Fruit fly (Drosophila melanogaster) whole organism, embryonic: Measurements from ENCODE around the gene CG9150.

Experiments used
- CG10209 ChIP-seq: fragments of 200-800 bp; sonication (Bioruptor generic); optimal IDR thresholded peaks from 3 replicates; lab custom pipeline; 2017; ENCODE audit warnings: missing biosample characterization, mild to moderate bottlenecking, missing genetic modification characterization, missing genetic modification reagents
- CG10543 ChIP-seq: fragments of 200-800 bp; sonication (Bioruptor generic); optimal IDR thresholded peaks from 3 replicates; lab custom pipeline; 2017; ENCODE audit warnings: missing biosample characterization, mild to moderate bottlenecking, missing genetic modification characterization, moderate library complexity
- CG12942 ChIP-seq: fragments of 200-800 bp; sonication (Bioruptor generic); optimal IDR thresholded peaks from 3 replicates; lab custom pipeline; 2016; ENCODE audit warnings: missing biosample characterization, missing genetic modification characterization
- CG13296 ChIP-seq: fragments of 200-800 bp; sonication (Bioruptor generic); optimal IDR thresholded peaks from 3 replicates; lab custom pipeline; 2018; ENCODE audit warnings: missing biosample characterization, mild to moderate bottlenecking, missing genetic modification characterization
- CG14710 ChIP-seq: fragments of 200-800 bp; sonication (Bioruptor generic); optimal IDR thresholded peaks from 3 replicates; lab custom pipeline; 2019; ENCODE audit warnings: missing biosample characterization, mild to moderate bottlenecking, missing genetic modification characterization, moderate library complexity
- CG14860 ChIP-seq: fragments of 200-800 bp; sonication (Bioruptor generic); IDR thresholded peaks from 3 replicates; pipeline ENCODE4 v1.3.6; 2022; ENCODE audit warnings: missing biosample characterization, missing genetic modification characterization; ENCODE audit not compliant: partially characterized antibody
- CG14965 ChIP-seq: fragments of 200-800 bp; sonication (Bioruptor generic); optimal IDR thresholded peaks from 2 replicates; lab custom pipeline; 2016; ENCODE audit warnings: missing biosample characterization, missing genetic modification characterization, borderline replicate concordance
- CG1602 ChIP-seq: fragments of 200-800 bp; sonication (Bioruptor generic); optimal IDR thresholded peaks from 3 replicates; lab custom pipeline; 2016; ENCODE audit warnings: missing biosample characterization, missing genetic modification characterization
- CG17186 ChIP-seq: fragments of 200-800 bp; sonication (Bioruptor generic); optimal IDR thresholded peaks from 3 replicates; lab custom pipeline; 2017; ENCODE audit warnings: missing biosample characterization, missing genetic modification reagents, missing genetic modification characterization
- CG17359 ChIP-seq: fragments of 200-800 bp; sonication (Bioruptor generic); optimal IDR thresholded peaks from 3 replicates; lab custom pipeline; 2018; ENCODE audit warnings: missing biosample characterization, mild to moderate bottlenecking, missing genetic modification characterization, moderate library complexity
- CG17361 ChIP-seq: fragments of 200-800 bp; sonication (Bioruptor generic); IDR thresholded peaks from 3 replicates; pipeline ENCODE4 v1.3.6; 2022; ENCODE audit warnings: missing biosample characterization, missing genetic modification characterization
- CG17612 ChIP-seq: fragments of 200-800 bp; sonication (Bioruptor generic); IDR thresholded peaks from 2 replicates; pipeline ENCODE4 v1.3.6; 2022; ENCODE audit warnings: missing biosample characterization, missing genetic modification characterization
- CG17829 ChIP-seq: fragments of 200-800 bp; optimal IDR thresholded peaks from 2 replicates; lab custom pipeline; 2019; ENCODE audit warnings: missing biosample characterization, mild to moderate bottlenecking, missing genetic modification characterization, moderate library complexity
- CG3065 ChIP-seq: fragments of 200-800 bp; sonication (Bioruptor generic); optimal IDR thresholded peaks from 2 replicates; lab custom pipeline; 2016; ENCODE audit warnings: missing biosample characterization, missing genetic modification characterization
- CG31224 ChIP-seq: fragments of 200-800 bp; sonication (Bioruptor generic); IDR thresholded peaks from 2 replicates; pipeline ENCODE4 v1.3.6; 2022; ENCODE audit warnings: missing biosample characterization, missing genetic modification characterization
- CG32767 ChIP-seq: fragments of 200-800 bp; sonication (Bioruptor generic); IDR thresholded peaks from 2 replicates; pipeline ENCODE4 v1.3.6; 2022; ENCODE audit warnings: missing biosample characterization, missing genetic modification characterization
- CG4404 ChIP-seq: fragments of 200-800 bp; sonication (Bioruptor generic); IDR thresholded peaks from 2 replicates; pipeline ENCODE4 v1.3.6; 2022; ENCODE audit warnings: missing biosample characterization, missing genetic modification characterization
- CG4617 ChIP-seq: fragments of 200-800 bp; sonication (Bioruptor generic); optimal IDR thresholded peaks from 3 replicates; lab custom pipeline; 2016; ENCODE audit warnings: missing biosample characterization, missing genetic modification characterization, borderline replicate concordance
- CG4820 ChIP-seq: fragments of 200-800 bp; sonication (Bioruptor generic); optimal IDR thresholded peaks from 3 replicates; lab custom pipeline; 2016; ENCODE audit warnings: missing biosample characterization, missing genetic modification characterization
- CG9215 ChIP-seq: fragments of 200-800 bp; sonication (Bioruptor generic); IDR thresholded peaks from 2 replicates; pipeline ENCODE4 v1.3.6; 2022; ENCODE audit warnings: missing biosample characterization, missing genetic modification characterization
- Camta ChIP-seq: fragments of 200-800 bp; sonication (Bioruptor generic); optimal IDR thresholded peaks from 2 replicates; lab custom pipeline; 2016; ENCODE audit warnings: missing biosample characterization, missing genetic modification characterization
- Dip2 ChIP-seq: fragments of 200-800 bp; sonication (Bioruptor generic); IDR thresholded peaks from 2 replicates; pipeline ENCODE4 v1.3.6; 2022; ENCODE audit warnings: missing biosample characterization, missing genetic modification characterization
- Dll ChIP-seq: fragments of 200-800 bp; sonication (Bioruptor generic); IDR thresholded peaks from 4 replicates; pipeline ENCODE4 v1.3.6; 2022; ENCODE audit warnings: missing biosample characterization, missing genetic modification characterization; ENCODE audit not compliant: partially characterized antibody
- ERR ChIP-seq: fragments of 200-800 bp; sonication (Bioruptor generic); optimal IDR thresholded peaks from 2 replicates; lab custom pipeline; 2016; ENCODE audit warnings: missing biosample characterization, missing genetic modification characterization
- Fer1 ChIP-seq: fragments of 200-800 bp; sonication (Bioruptor generic); optimal IDR thresholded peaks from 2 replicates; lab custom pipeline; 2017; ENCODE audit warnings: missing biosample characterization, mild to moderate bottlenecking, missing genetic modification characterization
- Gug ChIP-seq: fragments of 200-800 bp; sonication (Bioruptor generic); IDR thresholded peaks from 4 replicates; pipeline ENCODE4 v1.3.6; 2022; ENCODE audit warnings: missing biosample characterization, missing genetic modification characterization
- HLH4C ChIP-seq: fragments of 200-800 bp; sonication (Bioruptor generic); IDR thresholded peaks from 3 replicates; pipeline ENCODE4 v1.3.6; 2022; ENCODE audit warnings: missing biosample characterization, missing genetic modification characterization; ENCODE audit not compliant: partially characterized antibody
- Hr3 ChIP-seq: fragments of 200-800 bp; sonication (Bioruptor generic); optimal IDR thresholded peaks from 3 replicates; lab custom pipeline; 2016; ENCODE audit warnings: missing biosample characterization, missing genetic modification characterization
- Hr39 ChIP-seq: fragments of >200 bp; optimal IDR thresholded peaks from 2 replicates; lab custom pipeline; 2017
- Jarid2 ChIP-seq: fragments of 200-800 bp; sonication (Bioruptor generic); optimal IDR thresholded peaks from 3 replicates; lab custom pipeline; 2017; ENCODE audit warnings: mild to moderate bottlenecking, missing biosample characterization, missing genetic modification reagents, missing genetic modification characterization
- Lhr ChIP-seq: fragments of 200-800 bp; sonication (Bioruptor generic); optimal IDR thresholded peaks from 3 replicates; lab custom pipeline; 2017; ENCODE audit warnings: mild to moderate bottlenecking, missing biosample characterization, missing genetic modification reagents, missing genetic modification characterization
- MESR4 ChIP-seq: fragments of 200-800 bp; sonication (Bioruptor generic); optimal IDR thresholded peaks from 2 replicates; lab custom pipeline; 2018; ENCODE audit warnings: missing biosample characterization, mild to moderate bottlenecking, missing genetic modification characterization, moderate library complexity
- Mes4 ChIP-seq: fragments of 200-800 bp; sonication (Bioruptor generic); optimal IDR thresholded peaks from 2 replicates; lab custom pipeline; 2016; ENCODE audit warnings: missing biosample characterization, missing genetic modification characterization
- Scr ChIP-seq: fragments of 200-800 bp; sonication (Bioruptor generic); IDR thresholded peaks from 2 replicates; pipeline ENCODE4 v1.3.6; 2022; ENCODE audit warnings: missing biosample characterization, missing genetic modification characterization; ENCODE audit not compliant: partially characterized antibody
- Sin3A ChIP-seq: fragments of >200 bp; optimal IDR thresholded peaks from 2 replicates; lab custom pipeline; 2018
- Xbp1 ChIP-seq: fragments of 200-800 bp; sonication (Bioruptor generic); optimal IDR thresholded peaks from 3 replicates; lab custom pipeline; 2016; ENCODE audit warnings: missing biosample characterization, mild to moderate bottlenecking, missing genetic modification characterization
- bbx ChIP-seq: fragments of 200-800 bp; sonication (Bioruptor generic); IDR thresholded peaks from 2 replicates; pipeline ENCODE4 v1.3.6; 2022; ENCODE audit warnings: missing biosample characterization, missing genetic modification characterization; ENCODE audit not compliant: partially characterized antibody
- br ChIP-seq: fragments of >200 bp; optimal IDR thresholded peaks from 2 replicates; lab custom pipeline; 2017
- ci ChIP-seq: fragments of 200-800 bp; sonication (Bioruptor generic); IDR thresholded peaks from 3 replicates; pipeline ENCODE4 v1.3.6; 2022; ENCODE audit warnings: missing biosample characterization, missing genetic modification characterization
- da ChIP-seq: fragments of 200-800 bp; sonication (Bioruptor generic); optimal IDR thresholded peaks from 2 replicates; lab custom pipeline; 2016; ENCODE audit warnings: missing biosample characterization, missing genetic modification characterization
- dmrt99B ChIP-seq: fragments of 200-800 bp; sonication (Bioruptor generic); optimal IDR thresholded peaks from 2 replicates; lab custom pipeline; 2018; ENCODE audit warnings: missing biosample characterization, mild to moderate bottlenecking, missing genetic modification characterization, moderate library complexity
- hbn ChIP-seq: fragments of 200-800 bp; sonication (Bioruptor generic); IDR thresholded peaks from 2 replicates; pipeline ENCODE4 v1.3.6; 2022; ENCODE audit warnings: missing biosample characterization, missing genetic modification characterization; ENCODE audit not compliant: partially characterized antibody
- ind ChIP-seq: fragments of 200-800 bp; sonication (Bioruptor generic); optimal IDR thresholded peaks from 3 replicates; lab custom pipeline; 2016; ENCODE audit warnings: missing biosample characterization, missing genetic modification characterization
- inv ChIP-seq: fragments of 200-800 bp; sonication (Bioruptor generic); IDR thresholded peaks from 2 replicates; pipeline ENCODE4 v1.3.6; 2022; ENCODE audit warnings: missing biosample characterization, missing genetic modification characterization; ENCODE audit not compliant: partially characterized antibody
- kah ChIP-seq: fragments of 200-800 bp; sonication (Bioruptor generic); optimal IDR thresholded peaks from 2 replicates; lab custom pipeline; 2018; ENCODE audit warnings: missing biosample characterization, mild to moderate bottlenecking, missing genetic modification characterization
- lab ChIP-seq: fragments of 200-800 bp; sonication (Bioruptor generic); optimal IDR thresholded peaks from 3 replicates; lab custom pipeline; 2017; ENCODE audit warnings: missing biosample characterization, missing genetic modification characterization, mild to moderate bottlenecking, moderate library complexity, missing genetic modification reagents
- luna ChIP-seq: fragments of 200-800 bp; sonication (Bioruptor generic); optimal IDR thresholded peaks from 2 replicates; lab custom pipeline; 2016; ENCODE audit warnings: missing biosample characterization, missing genetic modification characterization
- nom ChIP-seq: fragments of 200-800 bp; sonication (Bioruptor generic); optimal IDR thresholded peaks from 2 replicates; lab custom pipeline; 2017; ENCODE audit warnings: missing biosample characterization, missing genetic modification characterization, mild to moderate bottlenecking, moderate library complexity, missing genetic modification reagents
- org-1 ChIP-seq: fragments of 200-800 bp; sonication (Bioruptor generic); optimal IDR thresholded peaks from 2 replicates; lab custom pipeline; 2017; ENCODE audit warnings: missing biosample characterization, missing genetic modification characterization
- peb ChIP-seq: fragments of 200-800 bp; sonication (Bioruptor generic); IDR thresholded peaks from 2 replicates; pipeline ENCODE4 v1.3.6; 2022; ENCODE audit warnings: missing biosample characterization, missing genetic modification characterization
- pita ChIP-seq: fragments of 200-800 bp; sonication (Bioruptor generic); optimal IDR thresholded peaks from 2 replicates; lab custom pipeline; 2017; ENCODE audit warnings: missing biosample characterization, mild to moderate bottlenecking, missing genetic modification characterization
- trem ChIP-seq: fragments of 200-800 bp; optimal IDR thresholded peaks from 3 replicates; lab custom pipeline; 2019; ENCODE audit warnings: missing biosample characterization, mild to moderate bottlenecking, missing genetic modification characterization, moderate library complexity

CG9150 gene

DNA sequence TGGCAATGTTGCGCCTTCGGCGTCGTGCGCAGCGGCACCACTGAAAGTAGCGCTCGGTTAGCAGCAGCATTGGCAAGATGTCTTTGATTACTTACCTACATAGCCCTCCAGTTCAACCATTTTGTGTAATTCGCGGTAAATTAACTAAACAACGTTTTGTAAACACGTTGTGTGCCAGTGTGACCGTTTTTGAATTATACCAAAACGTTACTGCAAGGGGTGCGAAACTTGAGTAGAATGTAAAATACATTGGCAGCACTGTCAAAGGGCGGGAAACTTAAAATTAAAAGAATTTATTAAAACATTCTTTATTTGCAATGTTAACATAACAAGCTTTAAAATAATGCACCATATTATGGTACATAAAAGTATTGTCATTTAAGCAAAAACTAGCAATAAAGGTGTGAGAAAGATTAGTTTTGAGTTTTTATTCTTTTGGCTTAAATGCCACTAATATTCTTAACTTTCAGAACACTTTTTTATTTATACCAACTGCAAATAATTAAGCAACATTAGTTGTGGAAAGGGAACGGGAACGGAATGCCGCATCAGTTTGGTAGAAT lies 44.0 kb downstream of the CG9150 start, which contains the start of gene CG9107 (continued):
- TF ChIP-seq inv (GFP tag; lab: Robert Waterston, UW) (no peak), CG3065 (GFP tag; lab: Kevin White, UChicago) (no peak), CG4404 (GFP tag; lab: Robert Waterston, UW) (no peak), CG9215 (no peak), Hr39 (lab: Kevin White, UChicago) (no peak), bbx (GFP tag; lab: Robert Waterston, UW) (no peak), CG14710 (tag; lab: Kevin White, UChicago) (peak; percentile 64), ci (GFP tag; lab: Robert Waterston, UW) (peak; percentile 42; the same call in 1 of the 3 replicates), CG10209 (GFP tag; lab: Kevin White, UChicago) (no peak), Camta (no peak), CG12942 (GFP tag; lab: Kevin White, UChicago) (no peak), Hr3 (GFP tag; lab: Kevin White, UChicago) (no peak), ind (GFP tag; lab: Kevin White, UChicago) (no peak), CG17186 (GFP tag; lab: Kevin White, UChicago) (peak; percentile 58), CG4617 (peak; percentile 47), ERR (GFP tag; lab: Kevin White, UChicago) (no peak), Sin3A (lab: Kevin White, UChicago) (peak; percentile 29), Fer1 (GFP tag; lab: Kevin White, UChicago) (no peak), CG17612 (GFP tag; lab: Robert Waterston, UW) (no peak), org-1 (GFP tag; lab: Kevin White, UChicago) (no peak), kah (no peak), Jarid2 (GFP tag; lab: Kevin White, UChicago) (no peak), HLH4C (GFP tag; lab: Robert Waterston, UW) (no peak), CG14860 (0 out of 3 replicates have a peak, but pooled peaks have one; percentile 11), CG14965 (GFP tag; lab: Kevin White, UChicago) (no peak), Dip2 (GFP tag; lab: Robert Waterston, UW) (no peak), CG1602 (no peak), br (lab: Kevin White, UChicago) (no peak), CG17359 (tag; lab: Kevin White, UChicago) (peak; percentile 3), MESR4 (GFP tag; lab: Kevin White, UChicago) (peak; percentile 39), CG4820 (no peak), CG31224 (GFP tag; lab: Robert Waterston, UW) (no peak), Dll (GFP tag; lab: Robert Waterston, UW) (peak; percentile 37; the same call in 1 of the 4 replicates), Lhr (GFP tag; lab: Kevin White, UChicago) (peak; percentile 25), CG13296 (GFP tag; lab: Kevin White, UChicago) (no peak), pita (GFP tag; lab: Kevin White, UChicago) (peak; percentile 28), CG17829 (peak; percentile 36), CG32767 (GFP tag; lab: Robert Waterston, UW) (no peak), Mes4 (GFP tag; lab: Kevin White, UChicago) (no peak), luna (GFP tag; lab: Kevin White, UChicago) (no peak), Scr (GFP tag; lab: Robert Waterston, UW) (no peak; the same call in 1 of the 2 replicates)

DNA sequence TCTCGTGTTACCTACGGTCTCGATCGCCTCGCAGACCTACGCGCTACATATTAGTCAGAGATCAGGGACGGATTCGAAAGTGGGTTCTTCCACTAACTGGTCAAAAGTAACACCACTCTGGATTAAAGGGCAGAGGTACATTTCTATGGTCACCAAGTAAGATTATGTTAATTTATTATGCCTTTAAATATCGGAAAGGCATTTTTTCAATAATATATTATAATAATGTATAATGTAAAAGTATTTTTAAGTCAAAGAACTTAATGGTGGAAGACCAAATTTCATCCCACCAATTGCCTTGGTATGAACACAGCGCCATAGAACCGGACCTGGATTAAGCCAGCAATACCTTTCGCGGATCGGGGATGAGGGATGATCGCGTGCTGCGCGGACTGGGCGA lies 45.6 kb downstream of the CG9150 start:
- TF ChIP-seq peb (GFP tag; lab: Robert Waterston, UW) = no peak
- TF ChIP-seq Gug (GFP tag; lab: Robert Waterston, UW) = 0 out of 4 replicates have a peak, but pooled peaks have one; percentile 36
- no peak for TF ChIP-seq Hr3 (GFP tag; lab: Kevin White, UChicago)
- no peak for TF ChIP-seq da
- TF ChIP-seq trem (tag; lab: Kevin White, UChicago) = peak; percentile 7
- TF ChIP-seq CG10543 (GFP tag; lab: Kevin White, UChicago) = no peak
- TF ChIP-seq lab (GFP tag; lab: Kevin White, UChicago) = peak; percentile 4
- peak; percentile 61 for TF ChIP-seq CG17361 (GFP tag; lab: Robert Waterston, UW)
- peak; percentile 3 for TF ChIP-seq Xbp1 (GFP tag; lab: Kevin White, UChicago)
- TF ChIP-seq hbn (GFP tag; lab: Robert Waterston, UW) = no peak
- peak; percentile 29 for TF ChIP-seq dmrt99B
- TF ChIP-seq nom (GFP tag; lab: Kevin White, UChicago) = peak; percentile 64
